Worm (Caenorhabditis elegans): Measurements from ENCODE around the gene ZK287.4.

The ZK287.4 gene

ce11 chrV:9692109-9692581 lies 6.7 kb upstream of the ZK287.4 start, which contains the start of gene ztf-9 (continued):
- TF ChIP-seq irx-1 (tag; optimal IDR thresholded peaks at IDR 0.05), result peak; percentile 16
- TF ChIP-seq sptf-1 (tag; optimal IDR thresholded peaks at IDR 0.05), result no peak
- no peak for TF ChIP-seq nhr-12 (tag; optimal IDR thresholded peaks at IDR 0.05)
- TF ChIP-seq mab-9 (GFP tag; IDR thresholded peaks at IDR 0.05), result no peak
- peak in 1 of 2 experiments; percentile 76 for TF ChIP-seq lsy-2 (tag; optimal IDR thresholded peaks at IDR 0.05)
- no peak for TF ChIP-seq ceh-90 (tag; optimal IDR thresholded peaks at IDR 0.05)
- TF ChIP-seq ceh-8 (GFP tag; optimal IDR thresholded peaks at IDR 0.05), result no peak
- TF ChIP-seq dpl-1 (GFP tag; optimal IDR thresholded peaks at IDR 0.05), result peak in 2 of 3 experiments; percentile 5 to 33
- no peak for TF ChIP-seq vab-15 (tag; optimal IDR thresholded peaks at IDR 0.05)
- peak; percentile 6 for TF ChIP-seq jun-1 (tag; optimal IDR thresholded peaks at IDR 0.05)
- TF ChIP-seq aha-1 (tag; optimal IDR thresholded peaks at IDR 0.05), result no peak
- peak; percentile 30 for TF ChIP-seq elt-2 (tag; optimal IDR thresholded peaks at IDR 0.05)
- no peak for TF ChIP-seq dsc-1 (tag; optimal IDR thresholded peaks at IDR 0.05)
- no peak for TF ChIP-seq pax-3 (tag; optimal IDR thresholded peaks at IDR 0.05)
- TF ChIP-seq lin-14 (GFP tag; optimal IDR thresholded peaks at IDR 0.05), result peak; percentile 87
- peak; percentile 58 for TF ChIP-seq F16B12.6 (tag; optimal IDR thresholded peaks at IDR 0.05)
- TF ChIP-seq tlp-1 (tag; optimal IDR thresholded peaks at IDR 0.05), result no peak
- no peak for TF ChIP-seq ama-1 (optimal IDR thresholded peaks at IDR 0.05)
- no peak for TF ChIP-seq nhr-85 (tag)
- TF ChIP-seq lin-15B (tag; optimal IDR thresholded peaks at IDR 0.05), result no peak
- TF ChIP-seq Y116A8C.19 (tag; optimal IDR thresholded peaks at IDR 0.05; ENCODE audit: borderline replicate concordance), result no peak
- TF ChIP-seq unc-98 (GFP tag; IDR thresholded peaks at IDR 0.05), result no peak
- TF ChIP-seq fkh-8 (tag; optimal IDR thresholded peaks at IDR 0.05), result no peak
- no peak for TF ChIP-seq zag-1 (tag; optimal IDR thresholded peaks at IDR 0.05)
- TF ChIP-seq rnt-1 (tag; optimal IDR thresholded peaks at IDR 0.05), result peak; percentile 50
- no peak for TF ChIP-seq unc-86 (tag; optimal IDR thresholded peaks at IDR 0.05)
- no peak for TF ChIP-seq ceh-88 (GFP tag; IDR thresholded peaks at IDR 0.05)
- TF ChIP-seq ces-1 (GFP tag; optimal IDR thresholded peaks at IDR 0.05), result no peak
- TF ChIP-seq nhr-237 (tag; optimal IDR thresholded peaks at IDR 0.05), result no peak
- TF ChIP-seq lin-39 (tag; optimal IDR thresholded peaks at IDR 0.05), result no peak
- TF ChIP-seq fkh-4 (tag; optimal IDR thresholded peaks at IDR 0.05; ENCODE audit: borderline replicate concordance), result no peak
- no peak for TF ChIP-seq snpc-4 (tag; optimal IDR thresholded peaks at IDR 0.05)
- peak; percentile 16 to 47 for TF ChIP-seq lin-35 (GFP tag; optimal IDR thresholded peaks at IDR 0.05)
- TF ChIP-seq swsn-7 (tag; optimal IDR thresholded peaks at IDR 0.05), result peak; percentile 22
- TF ChIP-seq pqm-1 (tag; optimal IDR thresholded peaks at IDR 0.05), result no peak
- TF ChIP-seq xbp-1 (tag; optimal IDR thresholded peaks at IDR 0.05), result peak; percentile 11
- TF ChIP-seq mef-2 (tag; optimal IDR thresholded peaks at IDR 0.05), result no peak
- no peak for TF ChIP-seq fkh-10 (GFP tag; optimal IDR thresholded peaks at IDR 0.05)
- peak in 2 of 6 experiments; percentile 32 to 35 for TF ChIP-seq elt-3 (tag; optimal IDR thresholded peaks at IDR 0.05)
- peak; percentile 78 for TF ChIP-seq mep-1 (tag; optimal IDR thresholded peaks at IDR 0.05)
- TF ChIP-seq snu-23 (GFP tag; optimal IDR thresholded peaks at IDR 0.05), result peak; percentile 59
- peak in 1 of 3 experiments; percentile 49 for TF ChIP-seq ceh-82 (tag; optimal IDR thresholded peaks at IDR 0.05)
- TF ChIP-seq hlh-17 (GFP tag; optimal IDR thresholded peaks at IDR 0.05; ENCODE audit: borderline replicate concordance), result no peak
- peak; percentile 40 for TF ChIP-seq nhr-71 (tag; optimal IDR thresholded peaks at IDR 0.05)
- peak; percentile 13 for TF ChIP-seq fos-1 (tag; optimal IDR thresholded peaks at IDR 0.05)
- TF ChIP-seq nhr-47 (tag; optimal IDR thresholded peaks at IDR 0.05), result peak; percentile 38
- TF ChIP-seq nhr-19 (GFP tag; conservative IDR thresholded peaks at IDR 0.05), result no peak
- no peak for TF ChIP-seq sup-37 (GFP tag; optimal IDR thresholded peaks at IDR 0.05)
- no peak for TF ChIP-seq ceh-63 (GFP tag; optimal IDR thresholded peaks at IDR 0.05)
- no peak for TF ChIP-seq lir-3 (tag; optimal IDR thresholded peaks at IDR 0.05; ENCODE audit: poor library complexity)
- TF ChIP-seq mdl-1 (tag; optimal IDR thresholded peaks at IDR 0.05), result no peak
- TF ChIP-seq egl-27 (tag; optimal IDR thresholded peaks at IDR 0.05), result no peak
- TF ChIP-seq unc-130 (tag; optimal IDR thresholded peaks at IDR 0.05), result no peak
